Fruit fly (Drosophila melanogaster) whole organism, pupa: ENCODE measurements around the gene Rtnl2.
A peak's percentile ranks its signal among the peaks of the same experiment; 100 is the strongest.

Source experiments
- CG14655 ChIP-seq: fragments of 200-800 bp; sonication (Bioruptor generic); optimal IDR thresholded peaks from 3 replicates; lab custom pipeline; 2017; ENCODE audit warnings: mild to moderate bottlenecking, missing biosample characterization, missing genetic modification reagents, missing genetic modification characterization
- CG32121 ChIP-seq: fragments of 200-800 bp; sonication (Bioruptor generic); IDR thresholded peaks from 2 replicates; pipeline ENCODE4 v1.3.6; 2022; ENCODE audit warnings: missing biosample characterization, missing genetic modification characterization
- CG8159 ChIP-seq: fragments of 200-800 bp; sonication (Bioruptor generic); optimal IDR thresholded peaks from 3 replicates; lab custom pipeline; 2018; ENCODE audit warnings: missing biosample characterization, mild to moderate bottlenecking, missing genetic modification characterization, moderate library complexity
- CG9948 ChIP-seq: fragments of 200-800 bp; sonication (Bioruptor generic); optimal IDR thresholded peaks from 2 replicates; lab custom pipeline; 2018; ENCODE audit warnings: missing biosample characterization, mild to moderate bottlenecking, missing genetic modification characterization, moderate library complexity
- EcR ChIP-seq: fragments of 200-800 bp; sonication (Bioruptor generic); optimal IDR thresholded peaks from 3 replicates; lab custom pipeline; 2019; ENCODE audit warnings: missing biosample characterization, missing genetic modification characterization, mild to moderate bottlenecking, moderate library complexity, missing genetic modification reagents
- Ets98B ChIP-seq: fragments of 200-800 bp; sonication (Bioruptor generic); IDR thresholded peaks from 2 replicates; pipeline ENCODE4 v1.3.6; 2022; ENCODE audit warnings: missing biosample characterization, missing genetic modification characterization
- Snoo ChIP-seq: fragments of 200-800 bp; sonication (Bioruptor generic); optimal IDR thresholded peaks from 3 replicates; lab custom pipeline; 2017; ENCODE audit warnings: missing biosample characterization, mild to moderate bottlenecking, missing genetic modification characterization, inconsistent platforms
- fd96Ca ChIP-seq: fragments of 200-800 bp; sonication (Bioruptor generic); IDR thresholded peaks from 3 replicates; pipeline ENCODE4 v1.3.6; 2022; ENCODE audit warnings: missing biosample characterization, missing genetic modification characterization

DNA sequence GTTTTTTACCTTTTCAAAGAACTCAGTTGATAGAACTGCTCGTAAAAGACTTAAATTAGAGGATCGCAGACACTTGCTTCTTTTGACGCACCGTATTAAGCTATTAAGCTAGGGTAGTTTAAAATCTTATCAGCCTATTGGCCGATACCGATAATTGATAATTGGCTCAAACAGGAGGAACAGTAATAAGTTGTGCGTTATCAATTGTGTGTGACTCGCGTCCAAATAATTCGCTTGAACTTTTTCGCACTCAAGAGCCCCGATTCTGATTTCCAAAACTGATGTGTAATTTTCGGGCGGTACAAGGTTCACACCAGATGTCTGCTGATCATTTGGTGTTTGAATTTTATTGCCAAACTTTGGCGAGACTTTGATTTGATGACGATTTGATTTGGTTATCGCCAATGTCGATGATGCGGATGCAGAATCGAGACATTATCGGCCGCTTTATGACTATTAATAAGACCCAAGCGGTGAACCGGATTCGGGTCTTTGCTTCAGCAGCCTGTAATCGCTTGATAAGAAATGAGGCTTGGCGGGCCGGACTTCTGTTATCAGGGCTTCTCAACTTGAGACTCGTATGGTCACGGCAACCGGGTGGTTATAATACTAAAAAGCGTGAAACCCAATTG lies 15.7 kb downstream of the Rtnl2 start:
- TF ChIP-seq CG8159 (tag; lab: Kevin White, UChicago) (no peak), CG14655 (GFP tag; lab: Kevin White, UChicago) (no peak), EcR (GFP tag; lab: Kevin White, UChicago) (peak; percentile 16), CG9948 (no peak), Ets98B (GFP tag; lab: Robert Waterston, UW) (no peak), fd96Ca (GFP tag; lab: Robert Waterston, UW) (no peak), Snoo (tag; lab: Kevin White, UChicago) (no peak), CG32121 (no peak)
